Worm (Caenorhabditis elegans) whole organism, L1 larva: Measurements from ENCODE around the gene cdt-2.

Experiments
- F16B12.6 ChIP-seq: fragments of 150-350 bp; optimal IDR thresholded peaks from 2 replicates; lab custom pipeline; 2014; ENCODE audit warnings: missing biosample characterization, missing genetic modification characterization
- aly-2 ChIP-seq: fragments of 150-350 bp; optimal IDR thresholded peaks from 2 replicates; lab custom pipeline; 2014; ENCODE audit warnings: missing biosample characterization, missing genetic modification characterization
- fkh-10 ChIP-seq: sonication (generic microtip); optimal IDR thresholded peaks from 2 replicates; lab custom pipeline; 2017; ENCODE audit warnings: missing biosample characterization, missing genetic modification reagents, missing genetic modification characterization
- jun-1 ChIP-seq: fragments of 150-350 bp; optimal IDR thresholded peaks from 2 replicates; lab custom pipeline; 2014; ENCODE audit warnings: missing biosample characterization, missing genetic modification reagents, missing genetic modification characterization
- lin-15B ChIP-seq: fragments of 150-350 bp; sonication (generic microtip); optimal IDR thresholded peaks from 3 replicates; lab custom pipeline; 2014; ENCODE audit warnings: missing biosample characterization, missing genetic modification characterization
- lin-39 ChIP-seq: fragments of 150-350 bp; optimal IDR thresholded peaks from 2 replicates; lab custom pipeline; 2014; ENCODE audit warnings: missing biosample characterization, missing genetic modification reagents, missing genetic modification characterization
- mdl-1 ChIP-seq, 2 experiments: fragments of 150-350 bp; optimal IDR thresholded peaks; 2 replicates each; lab custom pipeline; 2014 to 2017; ENCODE audit warnings: missing biosample characterization in 2 of 2, missing genetic modification characterization in 2 of 2, inconsistent platforms in 1 of 2
- nhr-71 ChIP-seq: sonication (generic microtip); optimal IDR thresholded peaks from 2 replicates; lab custom pipeline; 2016; ENCODE audit warnings: mild to moderate bottlenecking, missing genetic modification characterization, moderate library complexity, missing compliant biosample characterization
- nhr-77 ChIP-seq: fragments of 150-350 bp; optimal IDR thresholded peaks from 2 replicates; lab custom pipeline; 2014; ENCODE audit warnings: missing biosample characterization, missing genetic modification characterization
- pqm-1 ChIP-seq: sonication (generic microtip); optimal IDR thresholded peaks from 3 replicates; lab custom pipeline; 2017; ENCODE audit warnings: missing biosample characterization, missing genetic modification characterization

- TF ChIP-seq lin-15B = no peak
- TF ChIP-seq jun-1 (tag; lab: Kevin White, UChicago) = no peak
- no peak for TF ChIP-seq aly-2 (tag; lab: Kevin White, UChicago)
- TF ChIP-seq lin-39 (tag; lab: Kevin White, UChicago) = no peak
- TF ChIP-seq pqm-1 = no peak
- no peak for TF ChIP-seq nhr-77 (tag; lab: Kevin White, UChicago)
- TF ChIP-seq mdl-1 (tag; optimal IDR thresholded peaks at IDR 0.05; lab: Kevin White, UChicago) = no peak
- no peak for TF ChIP-seq nhr-71
- TF ChIP-seq F16B12.6 (tag; lab: Kevin White, UChicago) = no peak
- no peak for TF ChIP-seq fkh-10
Measured at ce11 chrV:14992627-14993117, 1.7 kb upstream of the cdt-2 start, which contains the start of gene T01C3.3.
